Fruit fly (Drosophila melanogaster) whole organism, embryonic: ENCODE measurements around the gene alphaTub67C.
A peak's percentile ranks its signal among the peaks of the same experiment; 100 is the strongest.

Source experiments
- Abd-B ChIP-seq: fragments of 200-800 bp; sonication (Bioruptor generic); optimal IDR thresholded peaks from 2 replicates; lab custom pipeline; 2018; ENCODE audit warnings: missing biosample characterization, mild to moderate bottlenecking, missing genetic modification characterization, moderate library complexity
- Bteb2 ChIP-seq: fragments of 200-800 bp; sonication (Bioruptor generic); optimal IDR thresholded peaks from 2 replicates; lab custom pipeline; 2016; ENCODE audit warnings: missing biosample characterization, missing genetic modification characterization
- CG10431 ChIP-seq: fragments of 200-800 bp; sonication (Bioruptor generic); optimal IDR thresholded peaks from 3 replicates; lab custom pipeline; 2018; ENCODE audit warnings: missing biosample characterization, mild to moderate bottlenecking, missing genetic modification characterization
- CG11247 ChIP-seq: fragments of 200-800 bp; sonication (Bioruptor generic); IDR thresholded peaks from 2 replicates; pipeline ENCODE4 v1.3.6; 2022; ENCODE audit warnings: missing biosample characterization, missing genetic modification characterization
- CG11504 ChIP-seq: fragments of 200-800 bp; sonication (Bioruptor generic); optimal IDR thresholded peaks from 3 replicates; lab custom pipeline; 2019; ENCODE audit warnings: missing biosample characterization, mild to moderate bottlenecking, missing genetic modification characterization, moderate library complexity
- CG15269 ChIP-seq: fragments of 200-800 bp; sonication (Bioruptor generic); optimal IDR thresholded peaks from 2 replicates; lab custom pipeline; 2018; ENCODE audit warnings: missing biosample characterization, mild to moderate bottlenecking, missing genetic modification characterization, moderate library complexity
- CG16779 ChIP-seq: fragments of 200-800 bp; sonication (Bioruptor generic); IDR thresholded peaks from 2 replicates; pipeline ENCODE4 v1.3.6; 2022; ENCODE audit warnings: missing biosample characterization, missing genetic modification characterization
- CG17328 ChIP-seq: fragments of 200-800 bp; sonication (Bioruptor generic); IDR thresholded peaks from 2 replicates; pipeline ENCODE4 v1.3.6; 2022; ENCODE audit warnings: missing biosample characterization, missing genetic modification characterization
- CG17361 ChIP-seq: fragments of 200-800 bp; sonication (Bioruptor generic); IDR thresholded peaks from 3 replicates; pipeline ENCODE4 v1.3.6; 2022; ENCODE audit warnings: missing biosample characterization, missing genetic modification characterization
- CG18262 ChIP-seq: fragments of 200-800 bp; optimal IDR thresholded peaks from 3 replicates; lab custom pipeline; 2019; ENCODE audit warnings: missing biosample characterization, mild to moderate bottlenecking, missing genetic modification characterization, moderate library complexity
- CG1832 ChIP-seq: fragments of 200-800 bp; sonication (Bioruptor generic); optimal IDR thresholded peaks from 2 replicates; lab custom pipeline; 2017; ENCODE audit warnings: missing biosample characterization, mild to moderate bottlenecking, missing genetic modification characterization, inconsistent platforms
- CG2678 ChIP-seq: fragments of 200-800 bp; sonication (Bioruptor generic); optimal IDR thresholded peaks from 3 replicates; lab custom pipeline; 2019; ENCODE audit warnings: missing biosample characterization, mild to moderate bottlenecking, missing genetic modification characterization, moderate library complexity
- CG30403 ChIP-seq: fragments of 200-800 bp; sonication (Bioruptor generic); optimal IDR thresholded peaks from 3 replicates; lab custom pipeline; 2016; ENCODE audit warnings: missing biosample characterization, missing genetic modification characterization
- CG31441 ChIP-seq: fragments of 200-800 bp; sonication (Bioruptor generic); IDR thresholded peaks from 2 replicates; pipeline ENCODE4 v1.3.6; 2022; ENCODE audit warnings: missing biosample characterization, missing genetic modification characterization
- CG3281 ChIP-seq: fragments of 200-800 bp; sonication (Bioruptor generic); optimal IDR thresholded peaks from 3 replicates; lab custom pipeline; 2017; ENCODE audit warnings: missing biosample characterization, mild to moderate bottlenecking, missing genetic modification characterization
- CG34422 ChIP-seq: fragments of 200-800 bp; sonication (Bioruptor generic); IDR thresholded peaks from 3 replicates; pipeline ENCODE4 v1.3.6; 2022; ENCODE audit warnings: missing biosample characterization, missing genetic modification characterization
- CG3847 ChIP-seq: fragments of 200-800 bp; sonication (Bioruptor generic); IDR thresholded peaks from 2 replicates; pipeline ENCODE4 v1.3.6; 2022; ENCODE audit warnings: missing biosample characterization, missing genetic modification characterization
- CG4854 ChIP-seq: fragments of 200-800 bp; sonication (Bioruptor generic); optimal IDR thresholded peaks from 2 replicates; lab custom pipeline; 2016; ENCODE audit warnings: missing biosample characterization, missing genetic modification characterization, inconsistent platforms
- CG8089 ChIP-seq: fragments of 200-800 bp; sonication (Bioruptor generic); optimal IDR thresholded peaks from 3 replicates; lab custom pipeline; 2016; ENCODE audit warnings: missing biosample characterization, missing genetic modification characterization
- CG8290 ChIP-seq, 3 experiments: fragments of 200-800 bp; sonication (Bioruptor generic); optimal IDR thresholded peaks; 2 replicates each; lab custom pipeline; 2016 to 2019; ENCODE audit warnings: missing biosample characterization in 3 of 3, missing genetic modification characterization in 3 of 3, mild to moderate bottlenecking in 2 of 3, moderate library complexity in 1 of 3
- CG8478 ChIP-seq: fragments of >200 bp; optimal IDR thresholded peaks from 2 replicates; lab custom pipeline; 2018
- CG9609 ChIP-seq: fragments of 200-800 bp; sonication (Bioruptor generic); optimal IDR thresholded peaks from 3 replicates; lab custom pipeline; 2016; ENCODE audit warnings: missing biosample characterization, missing genetic modification characterization
- D19A ChIP-seq: fragments of 200-800 bp; optimal IDR thresholded peaks from 3 replicates; lab custom pipeline; 2019; ENCODE audit warnings: missing biosample characterization, mild to moderate bottlenecking, missing genetic modification characterization, moderate library complexity
- Gsc ChIP-seq: fragments of 200-800 bp; sonication (Bioruptor generic); IDR thresholded peaks from 2 replicates; pipeline ENCODE4 v1.3.6; 2022; ENCODE audit warnings: missing biosample characterization, missing genetic modification characterization
- NfI ChIP-seq: fragments of 200-800 bp; sonication (Bioruptor generic); optimal IDR thresholded peaks from 3 replicates; lab custom pipeline; 2018; ENCODE audit warnings: missing biosample characterization, mild to moderate bottlenecking, missing genetic modification characterization, moderate library complexity
- Oaz ChIP-seq: fragments of 200-800 bp; sonication (Bioruptor generic); IDR thresholded peaks from 2 replicates; pipeline ENCODE4 v1.3.6; 2022; ENCODE audit warnings: missing biosample characterization, missing genetic modification characterization
- Ptx1 ChIP-seq: fragments of 200-800 bp; sonication (Bioruptor generic); IDR thresholded peaks from 2 replicates; pipeline ENCODE4 v1.3.6; 2022; ENCODE audit warnings: missing biosample characterization, missing genetic modification characterization
- Sox102F ChIP-seq: fragments of 200-800 bp; sonication (Bioruptor generic); optimal IDR thresholded peaks from 2 replicates; lab custom pipeline; 2018; ENCODE audit warnings: missing biosample characterization, mild to moderate bottlenecking, missing genetic modification characterization, moderate library complexity
- TFAM ChIP-seq: fragments of 200-800 bp; sonication (Bioruptor generic); optimal IDR thresholded peaks from 2 replicates; lab custom pipeline; 2017; ENCODE audit warnings: missing biosample characterization, missing genetic modification characterization, inconsistent platforms
- Vsx1 ChIP-seq: fragments of 200-800 bp; sonication (Bioruptor generic); optimal IDR thresholded peaks from 2 replicates; lab custom pipeline; 2017; ENCODE audit warnings: missing biosample characterization, mild to moderate bottlenecking, missing genetic modification characterization, missing genetic modification reagents
- Xrp1 ChIP-seq: fragments of 200-800 bp; sonication (Bioruptor generic); IDR thresholded peaks from 2 replicates; pipeline ENCODE4 v1.3.6; 2022; ENCODE audit warnings: missing biosample characterization, missing genetic modification characterization
- YL-1 ChIP-seq: fragments of 200-800 bp; sonication (Bioruptor generic); optimal IDR thresholded peaks from 3 replicates; lab custom pipeline; 2017; ENCODE audit warnings: missing biosample characterization, mild to moderate bottlenecking, missing genetic modification characterization
- ato ChIP-seq: fragments of 200-800 bp; sonication (Bioruptor generic); IDR thresholded peaks from 2 replicates; pipeline ENCODE4 v1.3.6; 2022; ENCODE audit warnings: missing biosample characterization, missing genetic modification characterization; ENCODE audit not compliant: partially characterized antibody
- bab2 ChIP-seq: fragments of 200-800 bp; sonication (Bioruptor generic); optimal IDR thresholded peaks from 2 replicates; lab custom pipeline; 2016; ENCODE audit warnings: missing biosample characterization, missing genetic modification characterization
- en ChIP-seq: fragments of 200-800 bp; sonication (Bioruptor generic); optimal IDR thresholded peaks from 2 replicates; lab custom pipeline; 2016; ENCODE audit warnings: missing biosample characterization, missing genetic modification characterization
- ewg ChIP-seq: fragments of 200-800 bp; sonication (Bioruptor generic); optimal IDR thresholded peaks from 3 replicates; lab custom pipeline; 2017; ENCODE audit warnings: mild to moderate bottlenecking, missing biosample characterization, missing genetic modification reagents, missing genetic modification characterization
- fd102C ChIP-seq: fragments of 200-800 bp; sonication (Bioruptor generic); optimal IDR thresholded peaks from 2 replicates; lab custom pipeline; 2018; ENCODE audit warnings: missing biosample characterization, mild to moderate bottlenecking, missing genetic modification characterization, moderate library complexity
- fd96Cb ChIP-seq: fragments of 200-800 bp; sonication (Bioruptor generic); optimal IDR thresholded peaks from 2 replicates; lab custom pipeline; 2018; ENCODE audit warnings: missing biosample characterization, mild to moderate bottlenecking, missing genetic modification characterization, moderate library complexity
- gcm ChIP-seq: fragments of 200-800 bp; sonication (Bioruptor generic); optimal IDR thresholded peaks from 2 replicates; lab custom pipeline; 2019; ENCODE audit warnings: missing biosample characterization, mild to moderate bottlenecking, missing genetic modification characterization, moderate library complexity
- gfzf ChIP-seq: fragments of 200-800 bp; sonication (Bioruptor generic); optimal IDR thresholded peaks from 2 replicates; lab custom pipeline; 2016; ENCODE audit warnings: missing biosample characterization, mild to moderate bottlenecking, missing genetic modification characterization, moderate library complexity
- jing ChIP-seq: fragments of 200-800 bp; sonication (Bioruptor generic); optimal IDR thresholded peaks from 2 replicates; lab custom pipeline; 2018; ENCODE audit warnings: missing biosample characterization, mild to moderate bottlenecking, missing genetic modification characterization
- nerfin-1 ChIP-seq: fragments of 200-800 bp; sonication (Bioruptor generic); optimal IDR thresholded peaks from 3 replicates; lab custom pipeline; 2019; ENCODE audit warnings: missing biosample characterization, mild to moderate bottlenecking, missing genetic modification characterization, moderate library complexity
- org-1 ChIP-seq: fragments of 200-800 bp; sonication (Bioruptor generic); optimal IDR thresholded peaks from 2 replicates; lab custom pipeline; 2017; ENCODE audit warnings: missing biosample characterization, missing genetic modification characterization
- pfk ChIP-seq: fragments of 200-800 bp; sonication (Bioruptor generic); optimal IDR thresholded peaks from 2 replicates; lab custom pipeline; 2018; ENCODE audit warnings: missing biosample characterization, mild to moderate bottlenecking, missing genetic modification characterization, moderate library complexity
- run ChIP-seq: fragments of 200-800 bp; sonication (Bioruptor generic); optimal IDR thresholded peaks from 3 replicates; lab custom pipeline; 2018; ENCODE audit warnings: missing biosample characterization, mild to moderate bottlenecking, missing genetic modification characterization
- sens ChIP-seq: fragments of 200-800 bp; sonication (Bioruptor generic); peaks from one replicate; lab custom pipeline; 2016; ENCODE audit warnings: missing biosample characterization, missing genetic modification characterization
- slp2 ChIP-seq: fragments of 200-800 bp; sonication (Bioruptor generic); optimal IDR thresholded peaks from 2 replicates; lab custom pipeline; 2016; ENCODE audit warnings: missing biosample characterization, missing genetic modification characterization
- sob ChIP-seq: fragments of 200-800 bp; sonication (Bioruptor generic); IDR thresholded peaks from 2 replicates; pipeline ENCODE4 v1.3.6; 2022; ENCODE audit warnings: missing biosample characterization, missing genetic modification characterization
- tgo ChIP-seq: fragments of 200-800 bp; sonication (Bioruptor generic); IDR thresholded peaks from 3 replicates; pipeline ENCODE4 v1.3.6; 2022; ENCODE audit warnings: missing biosample characterization, missing genetic modification characterization
- vfl ChIP-seq: fragments of 200-800 bp; sonication (Bioruptor generic); optimal IDR thresholded peaks from 2 replicates; lab custom pipeline; 2016; ENCODE audit warnings: missing biosample characterization, missing genetic modification characterization
- vnd ChIP-seq: fragments of 200-800 bp; sonication (Bioruptor generic); IDR thresholded peaks from 3 replicates; pipeline ENCODE4 v1.3.6; 2022; ENCODE audit warnings: missing biosample characterization, missing genetic modification characterization; ENCODE audit not compliant: partially characterized antibody

Gene alphaTub67C

DNA sequence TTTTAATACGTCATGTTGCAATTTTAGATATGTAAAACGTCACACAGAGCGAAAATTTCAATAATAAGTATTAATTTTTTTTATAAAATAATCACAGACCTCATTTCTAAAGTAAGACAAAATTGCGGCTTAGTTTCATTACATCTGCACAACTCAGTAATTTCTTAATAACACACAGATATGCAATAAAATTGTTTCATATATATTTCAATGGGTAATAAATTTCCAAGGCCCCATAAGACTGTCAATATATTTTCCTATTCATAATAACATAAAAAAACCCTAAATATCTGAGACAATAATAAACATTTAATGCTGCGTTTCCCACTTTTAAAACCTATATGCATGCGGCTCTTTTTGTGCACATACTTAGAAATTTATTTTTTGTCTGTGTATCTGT lies 14.6 kb downstream of the alphaTub67C start (continued):
- TF ChIP-seq gfzf (no peak), Xrp1 (GFP tag; lab: Robert Waterston, UW) (peak; percentile 26; the same call in 1 of the 2 replicates), jing (no peak), TFAM (GFP tag; lab: Kevin White, UChicago) (no peak), vfl (GFP tag; lab: Kevin White, UChicago) (no peak), ewg (GFP tag; lab: Kevin White, UChicago) (peak; percentile 16), Oaz (GFP tag; lab: Robert Waterston, UW) (no peak), gcm (GFP tag; lab: Kevin White, UChicago) (no peak), CG3281 (peak; percentile 19), CG30403 (GFP tag; lab: Kevin White, UChicago) (peak; percentile 49), ato (no peak), fd96Cb (tag; lab: Kevin White, UChicago) (no peak), nerfin-1 (peak; percentile 10), CG16779 (GFP tag; lab: Robert Waterston, UW) (no peak), fd102C (GFP tag; lab: Kevin White, UChicago) (no peak), CG18262 (tag; lab: Kevin White, UChicago) (peak; percentile 63), CG11504 (tag; lab: Kevin White, UChicago) (peak; percentile 62), CG11247 (no peak), CG31441 (GFP tag; lab: Robert Waterston, UW) (peak; percentile 59; the same call in 1 of the 2 replicates), CG15269 (tag; lab: Kevin White, UChicago) (peak; percentile 67), Vsx1 (peak; percentile 6), bab2 (GFP tag; lab: Kevin White, UChicago) (peak; percentile 11), Abd-B (GFP tag; lab: Kevin White, UChicago) (no peak), CG8089 (GFP tag; lab: Kevin White, UChicago) (no peak), Gsc (GFP tag; lab: Robert Waterston, UW) (no peak), sens (GFP tag; lab: Kevin White, UChicago) (peak; percentile 64), YL-1 (GFP tag; lab: Kevin White, UChicago) (no peak), Ptx1 (GFP tag; lab: Robert Waterston, UW) (peak; percentile 47; the same call in 1 of the 2 replicates), CG8290 (GFP tag; optimal IDR thresholded peaks at IDR 0.05; lab: Kevin White, UChicago) (no peak), CG8290 (tag; optimal IDR thresholded peaks at IDR 0.05; lab: Kevin White, UChicago) (no peak), CG2678 (tag; lab: Kevin White, UChicago) (peak; percentile 74), pfk (GFP tag; lab: Kevin White, UChicago) (no peak), en (GFP tag; lab: Kevin White, UChicago) (no peak), D19A (no peak), CG17328 (no peak), slp2 (no peak), CG10431 (GFP tag; lab: Kevin White, UChicago) (no peak), CG3847 (GFP tag; lab: Robert Waterston, UW) (no peak), vnd (GFP tag; lab: Robert Waterston, UW) (no peak), tgo (no peak), run (tag; lab: Kevin White, UChicago) (no peak), CG34422 (no peak), NfI (GFP tag; lab: Kevin White, UChicago) (peak; percentile 30), sob (GFP tag; lab: Robert Waterston, UW) (no peak), Sox102F (GFP tag; lab: Kevin White, UChicago) (peak; percentile 68), CG9609 (GFP tag; lab: Kevin White, UChicago) (no peak), Bteb2 (GFP tag; lab: Kevin White, UChicago) (no peak), CG4854 (GFP tag; lab: Kevin White, UChicago) (no peak), CG17361 (GFP tag; lab: Robert Waterston, UW) (peak; percentile 70; the same call in 2 of the 3 replicates), org-1 (GFP tag; lab: Kevin White, UChicago) (peak; percentile 20), CG1832 (no peak), CG8478 (lab: Kevin White, UChicago) (no peak)
